Fruit fly (Drosophila melanogaster): ENCODE results near the gene CG7600.

The CG7600 gene

dm6 chr3L:11214406-11215243 lies 4.0 kb downstream of the CG7600 start, which contains the start of gene CG42671 (continued):
- TF ChIP-seq Deaf1 (tag; optimal IDR thresholded peaks at IDR 0.05), result no peak
- TF ChIP-seq Optix (GFP tag; IDR thresholded peaks at IDR 0.05), result no peak
- TF ChIP-seq CG8089 (GFP tag; optimal IDR thresholded peaks at IDR 0.05), result no peak
- no peak for TF ChIP-seq CG3838 (GFP tag; optimal IDR thresholded peaks at IDR 0.05)
- no peak for TF ChIP-seq NC2β (GFP tag; optimal IDR thresholded peaks at IDR 0.05)
- peak; percentile 19 for TF ChIP-seq ewg (GFP tag; optimal IDR thresholded peaks at IDR 0.05)
- TF ChIP-seq Abd-B (GFP tag; optimal IDR thresholded peaks at IDR 0.05), result no peak
- no peak for TF ChIP-seq fu2 (GFP tag; optimal IDR thresholded peaks at IDR 0.05)
- no peak for TF ChIP-seq dm (GFP tag; optimal IDR thresholded peaks at IDR 0.05)
- no peak for TF ChIP-seq al (GFP tag; IDR thresholded peaks at IDR 0.05)
- TF ChIP-seq CG13775 (GFP tag; optimal IDR thresholded peaks at IDR 0.05), result no peak
- TF ChIP-seq Dip2 (GFP tag; IDR thresholded peaks at IDR 0.05), result no peak
- peak; percentile 14 for TF ChIP-seq CG12299 (tag; optimal IDR thresholded peaks at IDR 0.05)
- no peak for TF ChIP-seq zen (tag; optimal IDR thresholded peaks at IDR 0.05)
- no peak for TF ChIP-seq E2f1 (GFP tag; IDR thresholded peaks at IDR 0.05)
- TF ChIP-seq scrt (GFP tag; optimal IDR thresholded peaks at IDR 0.05), result peak; percentile 28
- TF ChIP-seq Side (GFP tag; optimal IDR thresholded peaks at IDR 0.05), result no peak
- no peak for TF ChIP-seq otp (GFP tag; IDR thresholded peaks at IDR 0.05)
- TF ChIP-seq Med (GFP tag), result peak; percentile 38
- TF ChIP-seq CG33557 (GFP tag; optimal IDR thresholded peaks at IDR 0.05), result no peak
- TF ChIP-seq trem (tag; optimal IDR thresholded peaks at IDR 0.05), result peak; percentile 43
- no peak for TF ChIP-seq CG12071 (GFP tag; optimal IDR thresholded peaks at IDR 0.05)
- TF ChIP-seq CoRest (tag; optimal IDR thresholded peaks at IDR 0.05), result no peak
- TF ChIP-seq CG11696 (GFP tag; IDR thresholded peaks at IDR 0.05), result no peak
- TF ChIP-seq exex (tag; optimal IDR thresholded peaks at IDR 0.05), result no peak
- TF ChIP-seq CG10959 (GFP tag; IDR thresholded peaks at IDR 0.05), result no peak
- TF ChIP-seq CG9609 (GFP tag; optimal IDR thresholded peaks at IDR 0.05), result no peak
- no peak for TF ChIP-seq CG15073 (GFP tag; optimal IDR thresholded peaks at IDR 0.05)
- TF ChIP-seq wdn (GFP tag; IDR thresholded peaks at IDR 0.05), result no peak
- no peak for TF ChIP-seq CG11085 (GFP tag; IDR thresholded peaks at IDR 0.05)
- TF ChIP-seq B-H2 (GFP tag; optimal IDR thresholded peaks at IDR 0.05), result peak; percentile 40
- peak; percentile 19 for TF ChIP-seq sug (tag; optimal IDR thresholded peaks at IDR 0.05)
- TF ChIP-seq CrebB (tag; optimal IDR thresholded peaks at IDR 0.05), result no peak
- TF ChIP-seq Xbp1 (GFP tag; optimal IDR thresholded peaks at IDR 0.05), result no peak
- no peak for TF ChIP-seq D19B (GFP tag; optimal IDR thresholded peaks at IDR 0.05)
- no peak for TF ChIP-seq Dbx (GFP tag; IDR thresholded peaks at IDR 0.05)
- no peak for TF ChIP-seq Fer2 (tag; optimal IDR thresholded peaks at IDR 0.05)
- no peak for TF ChIP-seq Mes4 (GFP tag; optimal IDR thresholded peaks at IDR 0.05)
- TF ChIP-seq mirr (GFP tag; optimal IDR thresholded peaks at IDR 0.05), result no peak
- no peak for TF ChIP-seq CG1602 (GFP tag; optimal IDR thresholded peaks at IDR 0.05)
- no peak for TF ChIP-seq CG6254 (GFP tag; optimal IDR thresholded peaks at IDR 0.05)
- TF ChIP-seq Bdp1 (GFP tag; optimal IDR thresholded peaks at IDR 0.05), result no peak
- TF ChIP-seq CG10462 (GFP tag; optimal IDR thresholded peaks at IDR 0.05), result no peak
- TF ChIP-seq slp2 (GFP tag; optimal IDR thresholded peaks at IDR 0.05), result no peak
- TF ChIP-seq Usf (GFP tag; optimal IDR thresholded peaks at IDR 0.05), result no peak
- no peak for TF ChIP-seq CG6765 (GFP tag; optimal IDR thresholded peaks at IDR 0.05)
- TF ChIP-seq Rx (GFP tag; IDR thresholded peaks at IDR 0.05), result no peak
- TF ChIP-seq dmrt11E (tag; optimal IDR thresholded peaks at IDR 0.05), result no peak
- no peak for TF ChIP-seq ind (GFP tag; optimal IDR thresholded peaks at IDR 0.05)
- TF ChIP-seq CG8924 (tag; optimal IDR thresholded peaks at IDR 0.05), result peak; percentile 14
- no peak for TF ChIP-seq Mrtf (GFP tag; IDR thresholded peaks at IDR 0.05)
